Fruit fly (Drosophila melanogaster) Kc167 (cell line): ENCODE data around the gene CG4313.

Experiments used
- Sin3A ChIP-seq: fragments of >200 bp; optimal IDR thresholded peaks from 2 replicates; lab custom pipeline; 2018; ENCODE audit warnings: missing external identifiers
- ttk ChIP-seq: sonication (Bioruptor generic); optimal IDR thresholded peaks from 2 replicates; lab custom pipeline; 2017; ENCODE audit warnings: missing external identifiers

- no peak for TF ChIP-seq ttk (lab: Kevin White, UChicago)
- TF ChIP-seq Sin3A (lab: Kevin White, UChicago), result no peak
Observed at dm6 chrX:2094072-2094761, 52.5 kb downstream of the CG4313 start, which contains the start of gene csw.
